Fruit fly (Drosophila melanogaster): ENCODE measurements around the gene ntc.

The ntc gene

DNA sequence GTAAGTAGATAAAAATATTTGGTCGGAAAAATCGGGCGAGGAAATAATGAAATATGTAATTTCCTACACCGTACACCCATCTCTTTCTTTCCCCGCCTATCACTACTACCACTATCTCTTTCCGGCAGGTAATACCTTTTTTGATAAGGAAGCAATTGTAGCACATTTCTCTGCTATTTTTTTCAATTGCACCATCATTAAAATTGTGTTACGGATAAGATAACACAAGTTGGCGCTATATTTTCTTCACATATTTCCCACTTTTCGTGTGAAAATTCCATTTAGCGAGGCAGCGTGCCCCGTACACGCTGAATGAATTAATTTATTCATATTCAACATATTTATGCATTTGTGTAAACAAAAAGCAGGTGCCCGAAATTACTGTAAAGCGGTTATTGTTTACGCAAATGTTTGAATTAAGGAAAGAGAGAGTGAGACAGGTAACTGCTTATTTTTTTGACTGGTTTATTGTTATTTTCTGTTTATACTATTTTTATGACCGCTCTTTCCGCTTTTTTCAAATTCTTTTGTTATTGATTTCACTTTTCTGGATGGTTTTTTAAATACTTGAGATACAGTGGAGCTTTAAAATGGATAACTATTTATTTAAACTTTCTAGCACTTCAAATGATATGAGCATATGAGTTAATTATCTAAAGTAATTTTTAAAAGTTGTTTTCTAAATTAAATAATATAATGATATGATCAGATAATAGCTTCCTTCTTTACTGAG is 19.7 kb downstream of the ntc start (continued):
- TF ChIP-seq ERR (GFP tag; optimal IDR thresholded peaks at IDR 0.05) (no peak), Hand (GFP tag; optimal IDR thresholded peaks at IDR 0.05) (no peak), zfh2 (GFP tag; optimal IDR thresholded peaks at IDR 0.05) (no peak), CG1792 (GFP tag; optimal IDR thresholded peaks at IDR 0.05) (no peak), Lpt (GFP tag; optimal IDR thresholded peaks at IDR 0.05) (no peak), da (GFP tag; optimal IDR thresholded peaks at IDR 0.05) (no peak), hkb (optimal IDR thresholded peaks at IDR 0.05) (no peak), hkb (GFP tag; IDR thresholded peaks at IDR 0.05) (peak; percentile 63), CG14441 (GFP tag; IDR thresholded peaks at IDR 0.05) (peak; percentile 48; the same call in 1 of the 2 replicates), NC2α (GFP tag; optimal IDR thresholded peaks at IDR 0.05) (no peak), CG7556 (GFP tag; optimal IDR thresholded peaks at IDR 0.05) (peak; percentile 41), pnt (GFP tag; optimal IDR thresholded peaks at IDR 0.05) (no peak), hb (GFP tag; IDR thresholded peaks at IDR 0.05; ENCODE audit: partially characterized antibody) (no peak), CG15011 (GFP tag; optimal IDR thresholded peaks at IDR 0.05) (no peak), CG5180 (GFP tag; optimal IDR thresholded peaks at IDR 0.05) (no peak), CG12236 (GFP tag; optimal IDR thresholded peaks at IDR 0.05) (no peak), shn (GFP tag; optimal IDR thresholded peaks at IDR 0.05) (no peak), tup (GFP tag; optimal IDR thresholded peaks at IDR 0.05) (no peak), Atf3 (GFP tag; optimal IDR thresholded peaks at IDR 0.05) (no peak), CG8290 (GFP tag; optimal IDR thresholded peaks at IDR 0.05) (no peak), CG8290 (tag; optimal IDR thresholded peaks at IDR 0.05) (no peak), pros (GFP tag; optimal IDR thresholded peaks at IDR 0.05) (no peak), CkIIα-i1 (GFP tag; IDR thresholded peaks at IDR 0.05) (no peak), CG17186 (GFP tag; optimal IDR thresholded peaks at IDR 0.05) (no peak), hbn (GFP tag; IDR thresholded peaks at IDR 0.05; ENCODE audit: partially characterized antibody) (no peak), gsb (GFP tag; IDR thresholded peaks at IDR 0.05) (no peak), otp (GFP tag; IDR thresholded peaks at IDR 0.05) (no peak), CG9797 (GFP tag; optimal IDR thresholded peaks at IDR 0.05) (no peak), CG6683 (GFP tag; optimal IDR thresholded peaks at IDR 0.05) (no peak), crp (GFP tag; optimal IDR thresholded peaks at IDR 0.05) (no peak), CG17328 (GFP tag; IDR thresholded peaks at IDR 0.05) (peak; percentile 48), gce (GFP tag; IDR thresholded peaks at IDR 0.05) (no peak), CG6175 (GFP tag; IDR thresholded peaks at IDR 0.05) (peak; percentile 44; the same call in 1 of the 3 replicates), CG7839 (tag; optimal IDR thresholded peaks at IDR 0.05) (peak; percentile 78), CG16779 (GFP tag; IDR thresholded peaks at IDR 0.05) (no peak), Fer2 (tag; optimal IDR thresholded peaks at IDR 0.05) (no peak), nom (GFP tag; optimal IDR thresholded peaks at IDR 0.05) (no peak), p53 (GFP tag; optimal IDR thresholded peaks at IDR 0.05) (no peak), Fer1 (GFP tag; optimal IDR thresholded peaks at IDR 0.05) (no peak), CG4617 (GFP tag; optimal IDR thresholded peaks at IDR 0.05; ENCODE audit: borderline replicate concordance) (no peak), CG1832 (GFP tag; optimal IDR thresholded peaks at IDR 0.05) (no peak), D19B (GFP tag; optimal IDR thresholded peaks at IDR 0.05) (no peak), crol (GFP tag; IDR thresholded peaks at IDR 0.05) (no peak), crc (GFP tag; optimal IDR thresholded peaks at IDR 0.05) (no peak), inv (GFP tag; IDR thresholded peaks at IDR 0.05; ENCODE audit: partially characterized antibody) (no peak), br (optimal IDR thresholded peaks at IDR 0.05) (no peak), CG9215 (GFP tag; IDR thresholded peaks at IDR 0.05) (peak; percentile 33; the same call in 1 of the 2 replicates), grau (tag; optimal IDR thresholded peaks at IDR 0.05) (peak; percentile 94), chn (GFP tag; optimal IDR thresholded peaks at IDR 0.05) (no peak), Scr (GFP tag; IDR thresholded peaks at IDR 0.05; ENCODE audit: partially characterized antibody) (no peak), CG30020 (tag; optimal IDR thresholded peaks at IDR 0.05) (no peak)
